Fruit fly (Drosophila melanogaster) whole organism, embryonic: ENCODE results near the gene peg.

Source experiments
- CG10321 ChIP-seq: fragments of 200-800 bp; sonication (Bioruptor generic); IDR thresholded peaks from 2 replicates; pipeline ENCODE4 v1.3.6; 2022; ENCODE audit warnings: missing biosample characterization, missing genetic modification characterization
- CG10654 ChIP-seq: fragments of 200-800 bp; sonication (Bioruptor generic); optimal IDR thresholded peaks from 2 replicates; lab custom pipeline; 2016; ENCODE audit warnings: missing biosample characterization, missing genetic modification characterization
- CG12219 ChIP-seq: fragments of 200-800 bp; sonication (Bioruptor generic); optimal IDR thresholded peaks from 3 replicates; lab custom pipeline; 2018; ENCODE audit warnings: missing biosample characterization, mild to moderate bottlenecking, missing genetic modification characterization
- CG13424 ChIP-seq: fragments of 200-800 bp; sonication (Bioruptor generic); optimal IDR thresholded peaks from 2 replicates; lab custom pipeline; 2019; ENCODE audit warnings: missing biosample characterization, mild to moderate bottlenecking, missing genetic modification characterization, moderate library complexity
- CG14014 ChIP-seq: fragments of 200-800 bp; sonication (Bioruptor generic); IDR thresholded peaks from 2 replicates; pipeline ENCODE4 v1.3.6; 2022; ENCODE audit warnings: missing biosample characterization, missing genetic modification characterization
- CG14710 ChIP-seq: fragments of 200-800 bp; sonication (Bioruptor generic); optimal IDR thresholded peaks from 3 replicates; lab custom pipeline; 2019; ENCODE audit warnings: missing biosample characterization, mild to moderate bottlenecking, missing genetic modification characterization, moderate library complexity
- CG15073 ChIP-seq: fragments of 200-800 bp; sonication (Bioruptor generic); optimal IDR thresholded peaks from 2 replicates; lab custom pipeline; 2016; ENCODE audit warnings: missing biosample characterization, missing genetic modification characterization
- CG15601 ChIP-seq: fragments of 200-800 bp; sonication (Bioruptor generic); optimal IDR thresholded peaks from 3 replicates; lab custom pipeline; 2019; ENCODE audit warnings: missing biosample characterization, mild to moderate bottlenecking, missing genetic modification characterization, moderate library complexity
- CG1602 ChIP-seq: fragments of 200-800 bp; sonication (Bioruptor generic); optimal IDR thresholded peaks from 3 replicates; lab custom pipeline; 2016; ENCODE audit warnings: missing biosample characterization, missing genetic modification characterization
- CG17385 ChIP-seq: fragments of 200-800 bp; sonication (Bioruptor generic); optimal IDR thresholded peaks from 3 replicates; lab custom pipeline; 2018; ENCODE audit warnings: missing biosample characterization, mild to moderate bottlenecking, missing genetic modification characterization
- CG18764 ChIP-seq: fragments of 200-800 bp; sonication (Bioruptor generic); optimal IDR thresholded peaks from 3 replicates; lab custom pipeline; 2016; ENCODE audit warnings: missing biosample characterization, missing genetic modification characterization
- CG2875 ChIP-seq: fragments of 200-800 bp; sonication (Bioruptor generic); optimal IDR thresholded peaks from 2 replicates; lab custom pipeline; 2017; ENCODE audit warnings: missing biosample characterization, mild to moderate bottlenecking, missing genetic modification characterization, missing genetic modification reagents
- CG33213 ChIP-seq: fragments of 200-800 bp; sonication (Bioruptor generic); optimal IDR thresholded peaks from 3 replicates; lab custom pipeline; 2016; ENCODE audit warnings: missing biosample characterization, missing genetic modification characterization
- CG42726 ChIP-seq: fragments of 200-800 bp; sonication (Bioruptor generic); IDR thresholded peaks from 2 replicates; pipeline ENCODE4 v1.3.6; 2022; ENCODE audit warnings: missing biosample characterization, missing genetic modification characterization; ENCODE audit not compliant: partially characterized antibody
- CG6683 ChIP-seq: fragments of 200-800 bp; sonication (Bioruptor generic); optimal IDR thresholded peaks from 2 replicates; lab custom pipeline; 2017; ENCODE audit warnings: missing biosample characterization, mild to moderate bottlenecking, missing genetic modification characterization, missing genetic modification reagents
- CG7839 ChIP-seq: fragments of 200-800 bp; sonication (Bioruptor generic); optimal IDR thresholded peaks from 3 replicates; lab custom pipeline; 2018; ENCODE audit warnings: missing biosample characterization, mild to moderate bottlenecking, missing genetic modification characterization, moderate library complexity
- CG7928 ChIP-seq: fragments of 200-800 bp; sonication (Bioruptor generic); optimal IDR thresholded peaks from 2 replicates; lab custom pipeline; 2017; ENCODE audit warnings: missing biosample characterization, mild to moderate bottlenecking, missing genetic modification characterization
- CG9876 ChIP-seq: fragments of 200-800 bp; sonication (Bioruptor generic); optimal IDR thresholded peaks from 2 replicates; lab custom pipeline; 2016; ENCODE audit warnings: missing biosample characterization, missing genetic modification characterization
- CkIIα-i1 ChIP-seq: fragments of 200-800 bp; sonication (Bioruptor generic); IDR thresholded peaks from 2 replicates; pipeline ENCODE4 v1.3.6; 2022; ENCODE audit warnings: missing biosample characterization, missing genetic modification characterization
- Dll ChIP-seq: fragments of 200-800 bp; sonication (Bioruptor generic); IDR thresholded peaks from 4 replicates; pipeline ENCODE4 v1.3.6; 2022; ENCODE audit warnings: missing biosample characterization, missing genetic modification characterization; ENCODE audit not compliant: partially characterized antibody
- Elba2 ChIP-seq: fragments of 200-800 bp; sonication (Bioruptor generic); optimal IDR thresholded peaks from 3 replicates; lab custom pipeline; 2016; ENCODE audit warnings: missing biosample characterization, missing genetic modification characterization
- Hmr ChIP-seq: fragments of 200-800 bp; sonication (Bioruptor generic); optimal IDR thresholded peaks from 3 replicates; lab custom pipeline; 2017; ENCODE audit warnings: mild to moderate bottlenecking, missing biosample characterization, missing genetic modification reagents, missing genetic modification characterization
- Hr3 ChIP-seq: fragments of 200-800 bp; sonication (Bioruptor generic); optimal IDR thresholded peaks from 3 replicates; lab custom pipeline; 2016; ENCODE audit warnings: missing biosample characterization, missing genetic modification characterization
- Lpt ChIP-seq: fragments of >200 bp; optimal IDR thresholded peaks from 2 replicates; lab custom pipeline; 2018; ENCODE audit warnings: missing biosample characterization, missing genetic modification characterization
- NC2α ChIP-seq: fragments of 200-800 bp; sonication (Bioruptor generic); optimal IDR thresholded peaks from 2 replicates; lab custom pipeline; 2016; ENCODE audit warnings: missing biosample characterization, missing genetic modification characterization
- Oaz ChIP-seq: fragments of 200-800 bp; sonication (Bioruptor generic); IDR thresholded peaks from 2 replicates; pipeline ENCODE4 v1.3.6; 2022; ENCODE audit warnings: missing biosample characterization, missing genetic modification characterization
- Optix ChIP-seq: fragments of 200-800 bp; sonication (Bioruptor generic); IDR thresholded peaks from 3 replicates; pipeline ENCODE4 v1.3.6; 2022; ENCODE audit warnings: missing biosample characterization, missing genetic modification characterization
- PHDP ChIP-seq: fragments of 200-800 bp; sonication (Bioruptor generic); optimal IDR thresholded peaks from 3 replicates; lab custom pipeline; 2018; ENCODE audit warnings: missing biosample characterization, mild to moderate bottlenecking, missing genetic modification characterization, moderate library complexity
- Sox102F ChIP-seq: fragments of 200-800 bp; sonication (Bioruptor generic); optimal IDR thresholded peaks from 2 replicates; lab custom pipeline; 2018; ENCODE audit warnings: missing biosample characterization, mild to moderate bottlenecking, missing genetic modification characterization, moderate library complexity
- Taf1 ChIP-seq: fragments of 200-800 bp; sonication (Bioruptor generic); IDR thresholded peaks from 2 replicates; pipeline ENCODE4 v1.3.6; 2022; ENCODE audit warnings: missing biosample characterization, missing genetic modification characterization
- crp ChIP-seq, 2 experiments: fragments of 200-800 bp; sonication (Bioruptor generic); optimal IDR thresholded peaks; 2 replicates in 1 of 2; 3 replicates in 1 of 2; lab custom pipeline; 2017; ENCODE audit warnings: missing biosample characterization in 2 of 2, missing genetic modification characterization in 2 of 2, mild to moderate bottlenecking in 1 of 2, moderate library complexity in 1 of 2
- da ChIP-seq: fragments of 200-800 bp; sonication (Bioruptor generic); optimal IDR thresholded peaks from 2 replicates; lab custom pipeline; 2016; ENCODE audit warnings: missing biosample characterization, missing genetic modification characterization
- fd102C ChIP-seq: fragments of 200-800 bp; sonication (Bioruptor generic); optimal IDR thresholded peaks from 2 replicates; lab custom pipeline; 2018; ENCODE audit warnings: missing biosample characterization, mild to moderate bottlenecking, missing genetic modification characterization, moderate library complexity
- fru ChIP-seq: fragments of >200 bp; optimal IDR thresholded peaks from 2 replicates; lab custom pipeline; 2017
- gsb ChIP-seq: fragments of 200-800 bp; sonication (Bioruptor generic); IDR thresholded peaks from 2 replicates; pipeline ENCODE4 v1.3.6; 2022; ENCODE audit warnings: missing biosample characterization, missing genetic modification characterization
- gsb-n ChIP-seq: fragments of 200-800 bp; sonication (Bioruptor generic); optimal IDR thresholded peaks from 3 replicates; lab custom pipeline; 2018; ENCODE audit warnings: missing biosample characterization, mild to moderate bottlenecking, missing genetic modification characterization
- ind ChIP-seq: fragments of 200-800 bp; sonication (Bioruptor generic); optimal IDR thresholded peaks from 3 replicates; lab custom pipeline; 2016; ENCODE audit warnings: missing biosample characterization, missing genetic modification characterization
- kni ChIP-seq: fragments of 200-800 bp; sonication (Bioruptor generic); optimal IDR thresholded peaks from 3 replicates; lab custom pipeline; 2017; ENCODE audit warnings: mild to moderate bottlenecking, missing biosample characterization, missing genetic modification reagents, missing genetic modification characterization
- knrl ChIP-seq: fragments of 200-800 bp; sonication (Bioruptor generic); IDR thresholded peaks from 3 replicates; pipeline ENCODE4 v1.3.6; 2022; ENCODE audit warnings: missing biosample characterization, missing genetic modification characterization; ENCODE audit not compliant: partially characterized antibody
- org-1 ChIP-seq: fragments of 200-800 bp; sonication (Bioruptor generic); optimal IDR thresholded peaks from 2 replicates; lab custom pipeline; 2017; ENCODE audit warnings: missing biosample characterization, missing genetic modification characterization
- row ChIP-seq: fragments of 200-800 bp; sonication (Bioruptor generic); IDR thresholded peaks from 3 replicates; pipeline ENCODE4 v1.3.6; 2022; ENCODE audit warnings: missing biosample characterization, missing genetic modification characterization
- sens-2 ChIP-seq: fragments of 200-800 bp; sonication (Bioruptor generic); IDR thresholded peaks from 2 replicates; pipeline ENCODE4 v1.3.6; 2022; ENCODE audit warnings: missing biosample characterization, missing genetic modification characterization
- shn ChIP-seq: fragments of 200-800 bp; sonication (Bioruptor generic); optimal IDR thresholded peaks from 3 replicates; lab custom pipeline; 2016; ENCODE audit warnings: missing biosample characterization, missing genetic modification characterization
- slp2 ChIP-seq: fragments of 200-800 bp; sonication (Bioruptor generic); optimal IDR thresholded peaks from 2 replicates; lab custom pipeline; 2016; ENCODE audit warnings: missing biosample characterization, missing genetic modification characterization
- sna ChIP-seq: fragments of 200-800 bp; sonication (Bioruptor generic); IDR thresholded peaks from 2 replicates; pipeline ENCODE4 v1.3.6; 2022; ENCODE audit warnings: missing biosample characterization, missing genetic modification characterization; ENCODE audit not compliant: partially characterized antibody
- sr ChIP-seq: fragments of 200-800 bp; sonication (Bioruptor generic); IDR thresholded peaks from 3 replicates; pipeline ENCODE4 v1.3.6; 2022; ENCODE audit warnings: missing biosample characterization, missing genetic modification characterization
- stwl ChIP-seq: fragments of 200-800 bp; sonication (Bioruptor generic); optimal IDR thresholded peaks from 3 replicates; lab custom pipeline; 2018; ENCODE audit warnings: missing biosample characterization, mild to moderate bottlenecking, missing genetic modification characterization, moderate library complexity
- tna ChIP-seq: fragments of 200-800 bp; sonication (Bioruptor generic); IDR thresholded peaks from 2 replicates; pipeline ENCODE4 v1.3.6; 2022; ENCODE audit warnings: missing biosample characterization, missing genetic modification characterization; ENCODE audit not compliant: partially characterized antibody
- tup ChIP-seq: fragments of 200-800 bp; sonication (Bioruptor generic); optimal IDR thresholded peaks from 2 replicates; lab custom pipeline; 2016; ENCODE audit warnings: missing biosample characterization, mild to moderate bottlenecking, missing genetic modification characterization, moderate library complexity
- tx ChIP-seq: fragments of 200-800 bp; sonication (Bioruptor generic); optimal IDR thresholded peaks from 2 replicates; lab custom pipeline; 2016; ENCODE audit warnings: missing biosample characterization, missing genetic modification characterization
- vvl ChIP-seq: fragments of 200-800 bp; sonication (Bioruptor generic); IDR thresholded peaks from 2 replicates; pipeline ENCODE4 v1.3.6; 2022; ENCODE audit warnings: missing biosample characterization, missing genetic modification characterization
- zf30C ChIP-seq: fragments of 200-800 bp; sonication (Bioruptor generic); optimal IDR thresholded peaks from 3 replicates; lab custom pipeline; 2018; ENCODE audit warnings: missing biosample characterization, mild to moderate bottlenecking, missing genetic modification characterization

The peg gene

DNA sequence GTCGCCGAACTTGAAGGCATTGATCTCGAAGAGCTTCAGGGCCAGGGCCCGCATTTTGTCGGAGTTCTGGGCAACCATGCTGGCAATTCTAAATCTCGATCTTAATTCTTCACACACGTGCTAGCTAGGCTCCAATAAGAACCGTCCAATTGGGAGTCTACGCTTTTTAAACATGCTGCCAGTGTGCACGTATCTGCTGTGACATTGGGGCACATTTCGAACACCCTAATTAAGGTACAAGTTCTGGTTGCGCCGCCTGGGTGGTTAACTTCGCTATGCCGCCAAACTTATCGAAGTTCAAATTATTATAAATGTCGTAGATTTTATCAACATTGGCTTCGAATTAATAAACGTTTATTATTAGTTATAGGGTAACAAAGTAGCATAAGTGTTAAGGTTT is 49.2 kb upstream of the peg start, which contains the start of gene r-l (continued):
- no peak for TF ChIP-seq PHDP (tag; lab: Kevin White, UChicago)
- TF ChIP-seq shn: no peak
- peak; percentile 21 for TF ChIP-seq CG7928
- TF ChIP-seq CG14014: no peak
- peak; percentile 46 for TF ChIP-seq Hmr (GFP tag; lab: Kevin White, UChicago)
- peak; percentile 31; the same call in 1 of the 3 replicates for TF ChIP-seq row (GFP tag; lab: Robert Waterston, UW)
- no peak for TF ChIP-seq Optix (GFP tag; lab: Robert Waterston, UW)
- TF ChIP-seq CG10321 (GFP tag; lab: Robert Waterston, UW): no peak
- TF ChIP-seq NC2α (GFP tag; lab: Kevin White, UChicago): no peak
- no peak for TF ChIP-seq slp2 (GFP tag; lab: Kevin White, UChicago)
- peak; percentile 61 for TF ChIP-seq CG42726 (GFP tag; lab: Robert Waterston, UW)
- TF ChIP-seq CG6683 (GFP tag; lab: Kevin White, UChicago): no peak
- no peak for TF ChIP-seq Taf1
- TF ChIP-seq CG13424 (tag; lab: Kevin White, UChicago): no peak
- TF ChIP-seq sr (GFP tag; lab: Robert Waterston, UW): no peak
- no peak for TF ChIP-seq crp (GFP tag; optimal IDR thresholded peaks at IDR 0.05; lab: Kevin White, UChicago)
- TF ChIP-seq Elba2 (GFP tag; lab: Kevin White, UChicago): peak; percentile 98
- TF ChIP-seq tx: no peak
- TF ChIP-seq Dll (GFP tag; lab: Robert Waterston, UW): 0 out of 4 replicates have a peak, but pooled peaks have one; percentile 12
- no peak for TF ChIP-seq zf30C (GFP tag; lab: Kevin White, UChicago)
- no peak for TF ChIP-seq gsb
- no peak for TF ChIP-seq Sox102F
- TF ChIP-seq kni (GFP tag; lab: Kevin White, UChicago): no peak
- TF ChIP-seq da (GFP tag; lab: Kevin White, UChicago): no peak
- TF ChIP-seq CG33213: peak; percentile 59
- no peak for TF ChIP-seq gsb-n (tag; lab: Kevin White, UChicago)
- no peak for TF ChIP-seq sens-2
- TF ChIP-seq org-1: no peak
- no peak for TF ChIP-seq CG9876 (GFP tag; lab: Kevin White, UChicago)
- peak; percentile 27 for TF ChIP-seq CG15601 (tag; lab: Kevin White, UChicago)
- TF ChIP-seq fd102C: no peak
- TF ChIP-seq sna (GFP tag; lab: Robert Waterston, UW): no peak
- no peak for TF ChIP-seq CG1602 (GFP tag; lab: Kevin White, UChicago)
- TF ChIP-seq CG10654: no peak
- no peak for TF ChIP-seq CG2875 (GFP tag; lab: Kevin White, UChicago)
- no peak; the same call in 1 of the 2 replicates for TF ChIP-seq tna (GFP tag; lab: Robert Waterston, UW)
- no peak for TF ChIP-seq CG15073
- TF ChIP-seq knrl (GFP tag; lab: Robert Waterston, UW): peak; percentile 45; the same call in 1 of the 3 replicates
- no peak for TF ChIP-seq CG7839 (tag; lab: Kevin White, UChicago)
- no peak for TF ChIP-seq Oaz (GFP tag; lab: Robert Waterston, UW)
- no peak for TF ChIP-seq fru (lab: Kevin White, UChicago)
- no peak for TF ChIP-seq ind (GFP tag; lab: Kevin White, UChicago)
- TF ChIP-seq CG17385 (GFP tag; lab: Kevin White, UChicago): no peak
- no peak for TF ChIP-seq Hr3
- no peak for TF ChIP-seq CkIIα-i1
- no peak for TF ChIP-seq CG12219 (GFP tag; lab: Kevin White, UChicago)
- peak; percentile 71 for TF ChIP-seq CG14710 (tag; lab: Kevin White, UChicago)
- no peak for TF ChIP-seq CG18764 (GFP tag; lab: Kevin White, UChicago)
- TF ChIP-seq vvl (GFP tag; lab: Robert Waterston, UW): no peak
- no peak for TF ChIP-seq Lpt (GFP tag; lab: Kevin White, UChicago)
- TF ChIP-seq tup (GFP tag; lab: Kevin White, UChicago): no peak
- peak; percentile 54 for TF ChIP-seq stwl (tag; lab: Kevin White, UChicago)
